Fruit fly (Drosophila melanogaster) whole organism, embryonic: ENCODE data around the gene lky.
A peak's percentile ranks its signal among the peaks of the same experiment; 100 is the strongest.

ENCODE experiments used
- CG10274 ChIP-seq: fragments of 200-800 bp; sonication (Bioruptor generic); optimal IDR thresholded peaks from 3 replicates; lab custom pipeline; 2017; ENCODE audit warnings: missing biosample characterization, mild to moderate bottlenecking, missing genetic modification characterization
- CG11504 ChIP-seq: fragments of 200-800 bp; sonication (Bioruptor generic); optimal IDR thresholded peaks from 3 replicates; lab custom pipeline; 2019; ENCODE audit warnings: missing biosample characterization, mild to moderate bottlenecking, missing genetic modification characterization, moderate library complexity
- CG11560 ChIP-seq: fragments of 200-800 bp; sonication (Bioruptor generic); IDR thresholded peaks from 3 replicates; pipeline ENCODE4 v1.3.6; 2022; ENCODE audit warnings: missing biosample characterization, missing genetic modification characterization
- CG12299 ChIP-seq: fragments of 200-800 bp; sonication (Bioruptor generic); optimal IDR thresholded peaks from 2 replicates; lab custom pipeline; 2018; ENCODE audit warnings: missing biosample characterization, mild to moderate bottlenecking, missing genetic modification characterization
- CG1233 ChIP-seq: fragments of 200-800 bp; sonication (Bioruptor generic); optimal IDR thresholded peaks from 4 replicates; lab custom pipeline; 2018; ENCODE audit warnings: missing biosample characterization, mild to moderate bottlenecking, missing genetic modification characterization
- CG12769 ChIP-seq: fragments of 200-800 bp; sonication (Bioruptor generic); optimal IDR thresholded peaks from 2 replicates; lab custom pipeline; 2019; ENCODE audit warnings: missing biosample characterization, mild to moderate bottlenecking, missing genetic modification characterization, moderate library complexity
- CG1602 ChIP-seq: fragments of 200-800 bp; sonication (Bioruptor generic); optimal IDR thresholded peaks from 3 replicates; lab custom pipeline; 2016; ENCODE audit warnings: missing biosample characterization, missing genetic modification characterization
- CG1603 ChIP-seq: fragments of 200-800 bp; sonication (Bioruptor generic); optimal IDR thresholded peaks from 2 replicates; lab custom pipeline; 2019; ENCODE audit warnings: missing biosample characterization, mild to moderate bottlenecking, missing genetic modification characterization, moderate library complexity
- CG18619 ChIP-seq: fragments of 200-800 bp; sonication (Bioruptor generic); optimal IDR thresholded peaks from 3 replicates; lab custom pipeline; 2017; ENCODE audit warnings: missing biosample characterization, mild to moderate bottlenecking, missing genetic modification characterization
- CG2678 ChIP-seq: fragments of 200-800 bp; sonication (Bioruptor generic); optimal IDR thresholded peaks from 3 replicates; lab custom pipeline; 2019; ENCODE audit warnings: missing biosample characterization, mild to moderate bottlenecking, missing genetic modification characterization, moderate library complexity
- CG32767 ChIP-seq: fragments of 200-800 bp; sonication (Bioruptor generic); IDR thresholded peaks from 2 replicates; pipeline ENCODE4 v1.3.6; 2022; ENCODE audit warnings: missing biosample characterization, missing genetic modification characterization
- CG33213 ChIP-seq: fragments of 200-800 bp; sonication (Bioruptor generic); optimal IDR thresholded peaks from 3 replicates; lab custom pipeline; 2016; ENCODE audit warnings: missing biosample characterization, missing genetic modification characterization
- CG34376 ChIP-seq: fragments of 200-800 bp; sonication (Bioruptor generic); optimal IDR thresholded peaks from 2 replicates; lab custom pipeline; 2018; ENCODE audit warnings: missing biosample characterization, mild to moderate bottlenecking, missing genetic modification characterization
- CG3838 ChIP-seq: fragments of 200-800 bp; sonication (Bioruptor generic); optimal IDR thresholded peaks from 3 replicates; lab custom pipeline; 2016; ENCODE audit warnings: missing biosample characterization, missing genetic modification characterization
- CG3847 ChIP-seq: fragments of 200-800 bp; sonication (Bioruptor generic); IDR thresholded peaks from 2 replicates; pipeline ENCODE4 v1.3.6; 2022; ENCODE audit warnings: missing biosample characterization, missing genetic modification characterization
- CG6854 ChIP-seq: fragments of 200-800 bp; sonication (Bioruptor generic); optimal IDR thresholded peaks from 3 replicates; lab custom pipeline; 2017; ENCODE audit warnings: missing biosample characterization, mild to moderate bottlenecking, missing genetic modification characterization
- CG7839 ChIP-seq: fragments of 200-800 bp; sonication (Bioruptor generic); optimal IDR thresholded peaks from 3 replicates; lab custom pipeline; 2018; ENCODE audit warnings: missing biosample characterization, mild to moderate bottlenecking, missing genetic modification characterization, moderate library complexity
- CG8281 ChIP-seq: fragments of 200-800 bp; sonication (Bioruptor generic); optimal IDR thresholded peaks from 2 replicates; lab custom pipeline; 2018; ENCODE audit warnings: missing biosample characterization, mild to moderate bottlenecking, missing genetic modification characterization, moderate library complexity
- Camta ChIP-seq: fragments of 200-800 bp; sonication (Bioruptor generic); optimal IDR thresholded peaks from 2 replicates; lab custom pipeline; 2016; ENCODE audit warnings: missing biosample characterization, missing genetic modification characterization
- Dek ChIP-seq: fragments of 200-800 bp; sonication (Bioruptor generic); optimal IDR thresholded peaks from 3 replicates; lab custom pipeline; 2019; ENCODE audit warnings: missing biosample characterization, mild to moderate bottlenecking, missing genetic modification characterization, moderate library complexity
- Dref ChIP-seq: fragments of 200-800 bp; sonication (Bioruptor generic); IDR thresholded peaks from 2 replicates; pipeline ENCODE4 v1.3.6; 2022; ENCODE audit warnings: missing biosample characterization, missing genetic modification characterization
- Elba2 ChIP-seq: fragments of 200-800 bp; sonication (Bioruptor generic); optimal IDR thresholded peaks from 3 replicates; lab custom pipeline; 2016; ENCODE audit warnings: missing biosample characterization, missing genetic modification characterization
- H2.0 ChIP-seq: fragments of 200-800 bp; sonication (Bioruptor generic); IDR thresholded peaks from 2 replicates; pipeline ENCODE4 v1.3.6; 2022; ENCODE audit warnings: missing biosample characterization, missing genetic modification characterization
- HHEX ChIP-seq: fragments of 200-800 bp; sonication (Bioruptor generic); optimal IDR thresholded peaks from 3 replicates; lab custom pipeline; 2017; ENCODE audit warnings: missing biosample characterization, mild to moderate bottlenecking, missing genetic modification characterization, missing genetic modification reagents
- HLH3B ChIP-seq: fragments of 200-800 bp; sonication (Bioruptor generic); IDR thresholded peaks from 2 replicates; pipeline ENCODE4 v1.3.6; 2022; ENCODE audit warnings: missing biosample characterization, missing genetic modification characterization
- HLH4C ChIP-seq: fragments of 200-800 bp; sonication (Bioruptor generic); IDR thresholded peaks from 3 replicates; pipeline ENCODE4 v1.3.6; 2022; ENCODE audit warnings: missing biosample characterization, missing genetic modification characterization; ENCODE audit not compliant: partially characterized antibody
- Hand ChIP-seq: fragments of 200-800 bp; sonication (Bioruptor generic); optimal IDR thresholded peaks from 2 replicates; lab custom pipeline; 2017; ENCODE audit warnings: mild to moderate bottlenecking, missing biosample characterization, missing genetic modification reagents, missing genetic modification characterization
- Hr3 ChIP-seq: fragments of 200-800 bp; sonication (Bioruptor generic); optimal IDR thresholded peaks from 3 replicates; lab custom pipeline; 2016; ENCODE audit warnings: missing biosample characterization, missing genetic modification characterization
- Med ChIP-seq: fragments of 200-800 bp; sonication (Bioruptor generic); peaks from one replicate; lab custom pipeline; 2016; ENCODE audit warnings: missing biosample characterization, missing genetic modification characterization, mild to moderate bottlenecking, inconsistent platforms, moderate library complexity
- Meics ChIP-seq: fragments of 200-800 bp; sonication (Bioruptor generic); optimal IDR thresholded peaks from 2 replicates; lab custom pipeline; 2017; ENCODE audit warnings: missing biosample characterization, mild to moderate bottlenecking, missing genetic modification characterization
- Nf-YB ChIP-seq: fragments of 200-800 bp; sonication (Bioruptor generic); optimal IDR thresholded peaks from 3 replicates; lab custom pipeline; 2019; ENCODE audit warnings: missing biosample characterization, mild to moderate bottlenecking, missing genetic modification characterization, moderate library complexity
- Nf-YC ChIP-seq: fragments of 200-800 bp; optimal IDR thresholded peaks from 3 replicates; lab custom pipeline; 2019; ENCODE audit warnings: missing biosample characterization, mild to moderate bottlenecking, missing genetic modification characterization, moderate library complexity
- Ravus ChIP-seq: fragments of 200-800 bp; sonication (Bioruptor generic); IDR thresholded peaks from 2 replicates; pipeline ENCODE4 v1.3.6; 2022; ENCODE audit warnings: missing biosample characterization, missing genetic modification characterization
- Side ChIP-seq: fragments of 200-800 bp; sonication (Bioruptor generic); optimal IDR thresholded peaks from 2 replicates; lab custom pipeline; 2016; ENCODE audit warnings: missing biosample characterization, missing genetic modification characterization
- Sox102F ChIP-seq: fragments of 200-800 bp; sonication (Bioruptor generic); optimal IDR thresholded peaks from 2 replicates; lab custom pipeline; 2018; ENCODE audit warnings: missing biosample characterization, mild to moderate bottlenecking, missing genetic modification characterization, moderate library complexity
- ap ChIP-seq: fragments of 200-800 bp; sonication (Bioruptor generic); IDR thresholded peaks from 2 replicates; pipeline ENCODE4 v1.3.6; 2022; ENCODE audit warnings: missing biosample characterization, missing genetic modification characterization
- ato ChIP-seq: fragments of 200-800 bp; sonication (Bioruptor generic); IDR thresholded peaks from 2 replicates; pipeline ENCODE4 v1.3.6; 2022; ENCODE audit warnings: missing biosample characterization, missing genetic modification characterization; ENCODE audit not compliant: partially characterized antibody
- eve ChIP-seq, 2 experiments: fragments of >200 bp; optimal IDR thresholded peaks; 2 replicates each; lab custom pipeline; 2017; ENCODE audit warnings: missing biosample characterization in 2 of 2, missing genetic modification characterization in 2 of 2
- fd102C ChIP-seq: fragments of 200-800 bp; sonication (Bioruptor generic); optimal IDR thresholded peaks from 2 replicates; lab custom pipeline; 2018; ENCODE audit warnings: missing biosample characterization, mild to moderate bottlenecking, missing genetic modification characterization, moderate library complexity
- fd96Cb ChIP-seq: fragments of 200-800 bp; sonication (Bioruptor generic); optimal IDR thresholded peaks from 2 replicates; lab custom pipeline; 2018; ENCODE audit warnings: missing biosample characterization, mild to moderate bottlenecking, missing genetic modification characterization, moderate library complexity
- ftz-f1 ChIP-seq: fragments of 200-800 bp; sonication (Bioruptor generic); optimal IDR thresholded peaks from 2 replicates; lab custom pipeline; 2016; ENCODE audit warnings: missing biosample characterization, missing genetic modification characterization
- knrl ChIP-seq: fragments of 200-800 bp; sonication (Bioruptor generic); IDR thresholded peaks from 3 replicates; pipeline ENCODE4 v1.3.6; 2022; ENCODE audit warnings: missing biosample characterization, missing genetic modification characterization; ENCODE audit not compliant: partially characterized antibody
- lab ChIP-seq: fragments of 200-800 bp; sonication (Bioruptor generic); optimal IDR thresholded peaks from 3 replicates; lab custom pipeline; 2017; ENCODE audit warnings: missing biosample characterization, missing genetic modification characterization, mild to moderate bottlenecking, moderate library complexity, missing genetic modification reagents
- sd ChIP-seq: fragments of 200-800 bp; sonication (Bioruptor generic); optimal IDR thresholded peaks from 3 replicates; lab custom pipeline; 2018; ENCODE audit warnings: missing biosample characterization, mild to moderate bottlenecking, missing genetic modification characterization, moderate library complexity
- slp2 ChIP-seq: fragments of 200-800 bp; sonication (Bioruptor generic); optimal IDR thresholded peaks from 2 replicates; lab custom pipeline; 2016; ENCODE audit warnings: missing biosample characterization, missing genetic modification characterization
- ssp ChIP-seq: fragments of 200-800 bp; sonication (Bioruptor generic); IDR thresholded peaks from 2 replicates; pipeline ENCODE4 v1.3.6; 2022; ENCODE audit warnings: missing biosample characterization, missing genetic modification characterization
- tna ChIP-seq: fragments of 200-800 bp; sonication (Bioruptor generic); IDR thresholded peaks from 2 replicates; pipeline ENCODE4 v1.3.6; 2022; ENCODE audit warnings: missing biosample characterization, missing genetic modification characterization; ENCODE audit not compliant: partially characterized antibody
- vvl ChIP-seq: fragments of 200-800 bp; sonication (Bioruptor generic); IDR thresholded peaks from 2 replicates; pipeline ENCODE4 v1.3.6; 2022; ENCODE audit warnings: missing biosample characterization, missing genetic modification characterization

The lky gene

DNA sequence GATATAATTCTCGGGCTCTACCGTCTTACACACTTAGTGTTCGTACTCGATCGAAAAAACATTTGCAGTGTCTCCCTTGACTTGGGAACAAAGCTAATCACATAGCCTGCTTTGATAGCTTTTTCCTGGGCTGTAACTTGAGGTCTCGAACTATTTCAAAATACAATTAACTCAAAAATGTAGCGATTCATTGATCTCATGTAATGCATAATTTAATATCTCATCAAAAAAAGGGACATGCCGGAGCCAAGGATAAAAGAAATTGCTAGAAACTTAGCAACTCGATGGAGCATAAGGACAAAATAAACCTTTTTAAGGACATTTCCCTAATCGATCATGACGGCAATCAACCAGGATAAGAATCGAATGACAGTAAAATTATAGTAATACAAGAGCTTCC lies at the start of gene lky:
lky (minus strand) TSS at position 101 of the 400 bp plus-strand sequence.
- no peak for TF ChIP-seq Ravus (GFP tag; lab: Robert Waterston, UW)
- TF ChIP-seq CG12299 (tag; lab: Kevin White, UChicago) = no peak
- TF ChIP-seq slp2 (GFP tag; lab: Kevin White, UChicago) = no peak
- TF ChIP-seq ato (GFP tag; lab: Robert Waterston, UW) = no peak
- TF ChIP-seq Hand (GFP tag; lab: Kevin White, UChicago) = no peak
- TF ChIP-seq Dref (GFP tag; lab: Robert Waterston, UW) = no peak
- no peak for TF ChIP-seq vvl (GFP tag; lab: Robert Waterston, UW)
- TF ChIP-seq Meics (GFP tag; lab: Kevin White, UChicago) = no peak
- TF ChIP-seq Sox102F = no peak
- TF ChIP-seq HLH4C = no peak
- TF ChIP-seq knrl (GFP tag; lab: Robert Waterston, UW) = no peak
- no peak for TF ChIP-seq sd (tag; lab: Kevin White, UChicago)
- TF ChIP-seq Camta (GFP tag; lab: Kevin White, UChicago) = no peak
- TF ChIP-seq ap (GFP tag; lab: Robert Waterston, UW) = no peak
- no peak for TF ChIP-seq ftz-f1 (GFP tag; lab: Kevin White, UChicago)
- TF ChIP-seq H2.0 = no peak
- no peak for TF ChIP-seq Elba2 (GFP tag; lab: Kevin White, UChicago)

DNA sequence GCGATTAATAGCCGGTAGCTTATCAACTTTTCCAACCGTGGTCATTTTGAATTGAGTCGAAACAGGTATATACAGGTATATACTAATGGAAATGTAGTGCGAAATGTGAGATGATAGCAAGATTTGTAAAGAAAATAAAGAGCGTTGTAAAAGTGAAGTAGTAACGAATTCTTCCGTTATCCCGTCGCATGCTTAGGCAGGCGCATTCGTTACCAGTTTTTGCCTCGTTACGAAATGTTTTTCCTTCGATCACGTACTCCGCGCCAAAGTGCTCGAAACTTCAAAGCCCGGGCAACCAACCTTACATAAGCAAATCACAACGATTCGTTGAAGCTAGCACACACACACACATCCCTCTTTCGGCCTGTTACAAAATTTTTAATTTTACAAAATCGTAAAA lies 49.1 kb upstream of the lky start, which contains the start of gene CG9570:
CG9570 (plus strand) TSS at position 301 of the 400 bp plus-strand sequence.
- TF ChIP-seq fd102C (GFP tag; lab: Kevin White, UChicago) (no peak), Side (GFP tag; lab: Kevin White, UChicago) (no peak), CG2678 (tag; lab: Kevin White, UChicago) (no peak), tna (GFP tag; lab: Robert Waterston, UW) (no peak), HLH3B (GFP tag; lab: Robert Waterston, UW) (no peak), CG33213 (GFP tag; lab: Kevin White, UChicago) (no peak)

DNA sequence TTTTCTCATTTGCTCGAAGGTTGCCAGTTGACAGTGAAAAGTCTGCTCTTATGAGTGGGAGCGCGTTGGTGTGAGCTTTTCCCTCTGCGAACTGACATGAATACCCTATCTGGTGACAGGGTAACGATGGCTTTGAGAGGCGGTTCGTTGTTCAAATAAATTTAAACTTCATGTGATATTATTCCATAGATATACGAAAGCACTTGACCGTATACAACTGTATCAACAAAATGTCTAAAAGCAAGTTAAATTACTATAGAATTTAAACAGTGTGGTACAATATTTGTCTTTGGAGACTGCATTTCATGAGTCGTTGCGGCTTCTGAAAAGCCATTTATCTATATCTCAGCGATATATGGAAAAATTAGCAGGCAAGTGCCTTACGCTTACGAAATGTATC lies 37.7 kb downstream of the lky start:
- TF ChIP-seq CG6854 (GFP tag; lab: Kevin White, UChicago) (no peak), CG10274 (peak; percentile 4), CG7839 (tag; lab: Kevin White, UChicago) (peak; percentile 68), CG11504 (tag; lab: Kevin White, UChicago) (peak; percentile 73), Hr3 (GFP tag; lab: Kevin White, UChicago) (peak; percentile 30), eve (GFP tag; optimal IDR thresholded peaks at IDR 0.05; lab: Kevin White, UChicago) (peak in 1 of 2 experiments; percentile 5), CG18619 (peak; percentile 39), HHEX (GFP tag; lab: Kevin White, UChicago) (peak; percentile 14), CG11560 (tag; lab: Robert Waterston, UW) (peak; percentile 50; the same call in 1 of the 3 replicates), lab (GFP tag; lab: Kevin White, UChicago) (peak; percentile 47), CG8281 (tag; lab: Kevin White, UChicago) (no peak), CG3838 (GFP tag; lab: Kevin White, UChicago) (no peak), Nf-YC (tag; lab: Kevin White, UChicago) (peak; percentile 14), CG34376 (no peak), CG1603 (tag; lab: Kevin White, UChicago) (peak; percentile 25), CG1233 (GFP tag; lab: Kevin White, UChicago) (peak; percentile 7), fd96Cb (tag; lab: Kevin White, UChicago) (peak; percentile 7), Med (GFP tag; lab: Kevin White, UChicago) (peak; percentile 85), CG12769 (tag; lab: Kevin White, UChicago) (peak; percentile 57), CG32767 (GFP tag; lab: Robert Waterston, UW) (peak; percentile 22; the same call in 1 of the 2 replicates), Nf-YB (no peak), ssp (GFP tag; lab: Robert Waterston, UW) (0 out of 2 replicates have a peak, but pooled peaks have one; percentile 13), CG3847 (peak; percentile 33; the same call in 1 of the 2 replicates), Dek (peak; percentile 39), CG1602 (GFP tag; lab: Kevin White, UChicago) (peak; percentile 33)
